Fruit fly (Drosophila melanogaster) whole organism, embryonic: ENCODE results near the gene CG6136.

Experiments
- Adf1 ChIP-seq: fragments of 200-800 bp; sonication (Bioruptor generic); IDR thresholded peaks from 2 replicates; pipeline ENCODE4 v1.3.6; 2022; ENCODE audit warnings: missing biosample characterization, missing genetic modification characterization
- Antp ChIP-seq: fragments of 200-800 bp; sonication (Bioruptor generic); optimal IDR thresholded peaks from 3 replicates; lab custom pipeline; 2016; ENCODE audit warnings: missing biosample characterization, missing genetic modification characterization
- CG10979 ChIP-seq: fragments of 200-800 bp; sonication (Bioruptor generic); optimal IDR thresholded peaks from 2 replicates; lab custom pipeline; 2018; ENCODE audit warnings: missing biosample characterization, mild to moderate bottlenecking, missing genetic modification characterization, moderate library complexity
- CG11398 ChIP-seq: fragments of 200-800 bp; sonication (Bioruptor generic); optimal IDR thresholded peaks from 2 replicates; lab custom pipeline; 2016; ENCODE audit warnings: missing biosample characterization, missing genetic modification characterization
- CG11456 ChIP-seq: fragments of 200-800 bp; sonication (Bioruptor generic); IDR thresholded peaks from 3 replicates; pipeline ENCODE4 v1.3.6; 2022; ENCODE audit warnings: missing biosample characterization, missing genetic modification characterization
- CG11695 ChIP-seq: fragments of 200-800 bp; sonication (Bioruptor generic); IDR thresholded peaks from 3 replicates; pipeline ENCODE4 v1.3.6; 2022; ENCODE audit warnings: missing biosample characterization, missing genetic modification characterization
- CG12391 ChIP-seq: fragments of 200-800 bp; sonication (Bioruptor generic); optimal IDR thresholded peaks from 3 replicates; lab custom pipeline; 2018; ENCODE audit warnings: missing biosample characterization, mild to moderate bottlenecking, missing genetic modification characterization, moderate library complexity
- CG13424 ChIP-seq: fragments of 200-800 bp; sonication (Bioruptor generic); optimal IDR thresholded peaks from 2 replicates; lab custom pipeline; 2019; ENCODE audit warnings: missing biosample characterization, mild to moderate bottlenecking, missing genetic modification characterization, moderate library complexity
- CG15269 ChIP-seq: fragments of 200-800 bp; sonication (Bioruptor generic); optimal IDR thresholded peaks from 2 replicates; lab custom pipeline; 2018; ENCODE audit warnings: missing biosample characterization, mild to moderate bottlenecking, missing genetic modification characterization, moderate library complexity
- CG17359 ChIP-seq: fragments of 200-800 bp; sonication (Bioruptor generic); optimal IDR thresholded peaks from 3 replicates; lab custom pipeline; 2018; ENCODE audit warnings: missing biosample characterization, mild to moderate bottlenecking, missing genetic modification characterization, moderate library complexity
- CG17829 ChIP-seq: fragments of 200-800 bp; optimal IDR thresholded peaks from 2 replicates; lab custom pipeline; 2019; ENCODE audit warnings: missing biosample characterization, mild to moderate bottlenecking, missing genetic modification characterization, moderate library complexity
- CG1792 ChIP-seq: fragments of 200-800 bp; sonication (Bioruptor generic); optimal IDR thresholded peaks from 2 replicates; lab custom pipeline; 2016; ENCODE audit warnings: missing biosample characterization, missing genetic modification characterization
- CG18764 ChIP-seq: fragments of 200-800 bp; sonication (Bioruptor generic); optimal IDR thresholded peaks from 3 replicates; lab custom pipeline; 2016; ENCODE audit warnings: missing biosample characterization, missing genetic modification characterization
- CG3847 ChIP-seq: fragments of 200-800 bp; sonication (Bioruptor generic); IDR thresholded peaks from 2 replicates; pipeline ENCODE4 v1.3.6; 2022; ENCODE audit warnings: missing biosample characterization, missing genetic modification characterization
- CG4282 ChIP-seq: fragments of 200-800 bp; sonication (Bioruptor generic); optimal IDR thresholded peaks from 2 replicates; lab custom pipeline; 2016; ENCODE audit warnings: missing biosample characterization, missing genetic modification characterization
- CG43689 ChIP-seq: fragments of 200-800 bp; sonication (Bioruptor generic); IDR thresholded peaks from 2 replicates; pipeline ENCODE4 v1.3.6; 2022; ENCODE audit warnings: missing biosample characterization, missing genetic modification characterization
- CG4404 ChIP-seq: fragments of 200-800 bp; sonication (Bioruptor generic); IDR thresholded peaks from 2 replicates; pipeline ENCODE4 v1.3.6; 2022; ENCODE audit warnings: missing biosample characterization, missing genetic modification characterization
- CG6854 ChIP-seq: fragments of 200-800 bp; sonication (Bioruptor generic); optimal IDR thresholded peaks from 3 replicates; lab custom pipeline; 2017; ENCODE audit warnings: missing biosample characterization, mild to moderate bottlenecking, missing genetic modification characterization
- CG7271 ChIP-seq: fragments of 200-800 bp; sonication (Bioruptor generic); optimal IDR thresholded peaks from 2 replicates; lab custom pipeline; 2018; ENCODE audit warnings: missing biosample characterization, mild to moderate bottlenecking, missing genetic modification characterization, moderate library complexity
- CG7963 ChIP-seq: fragments of 200-800 bp; sonication (Bioruptor generic); IDR thresholded peaks from 3 replicates; pipeline ENCODE4 v1.3.6; 2022; ENCODE audit warnings: missing biosample characterization, missing genetic modification characterization; ENCODE audit not compliant: partially characterized antibody
- CG8765 ChIP-seq: fragments of 200-800 bp; sonication (Bioruptor generic); IDR thresholded peaks from 2 replicates; pipeline ENCODE4 v1.3.6; 2022; ENCODE audit warnings: missing biosample characterization, missing genetic modification characterization
- CG9727 ChIP-seq: fragments of 200-800 bp; sonication (Bioruptor generic); optimal IDR thresholded peaks from 3 replicates; lab custom pipeline; 2017; ENCODE audit warnings: missing biosample characterization, mild to moderate bottlenecking, missing genetic modification characterization
- E2f2 ChIP-seq: fragments of 200-800 bp; sonication (Bioruptor generic); IDR thresholded peaks from 2 replicates; pipeline ENCODE4 v1.3.6; 2022; ENCODE audit warnings: missing biosample characterization, missing genetic modification characterization
- ERR ChIP-seq: fragments of 200-800 bp; sonication (Bioruptor generic); optimal IDR thresholded peaks from 2 replicates; lab custom pipeline; 2016; ENCODE audit warnings: missing biosample characterization, missing genetic modification characterization
- H15 ChIP-seq: fragments of 200-800 bp; sonication (Bioruptor generic); IDR thresholded peaks from 3 replicates; pipeline ENCODE4 v1.3.6; 2022; ENCODE audit warnings: missing biosample characterization, missing genetic modification characterization
- H2.0 ChIP-seq: fragments of 200-800 bp; sonication (Bioruptor generic); IDR thresholded peaks from 2 replicates; pipeline ENCODE4 v1.3.6; 2022; ENCODE audit warnings: missing biosample characterization, missing genetic modification characterization
- HLH54F ChIP-seq: fragments of 200-800 bp; sonication (Bioruptor generic); optimal IDR thresholded peaks from 3 replicates; lab custom pipeline; 2016; ENCODE audit warnings: missing biosample characterization, missing genetic modification characterization
- Hr3 ChIP-seq: fragments of 200-800 bp; sonication (Bioruptor generic); optimal IDR thresholded peaks from 3 replicates; lab custom pipeline; 2016; ENCODE audit warnings: missing biosample characterization, missing genetic modification characterization
- Hsf ChIP-seq: fragments of 200-800 bp; sonication (Bioruptor generic); optimal IDR thresholded peaks from 3 replicates; lab custom pipeline; 2016; ENCODE audit warnings: missing biosample characterization, missing genetic modification characterization
- Myb ChIP-seq: fragments of 200-800 bp; sonication (Bioruptor generic); optimal IDR thresholded peaks from 2 replicates; lab custom pipeline; 2016; ENCODE audit warnings: missing biosample characterization, missing genetic modification characterization
- Pdp1 ChIP-seq, 2 experiments: fragments of 200-800 bp; sonication (Bioruptor generic); optimal IDR thresholded peaks; 3 replicates each; lab custom pipeline; 2016; ENCODE audit warnings: missing biosample characterization in 2 of 2, missing genetic modification characterization in 2 of 2, mild to moderate bottlenecking in 1 of 2, moderate library complexity in 1 of 2
- Side ChIP-seq: fragments of 200-800 bp; sonication (Bioruptor generic); optimal IDR thresholded peaks from 2 replicates; lab custom pipeline; 2016; ENCODE audit warnings: missing biosample characterization, missing genetic modification characterization
- Trl ChIP-seq, 3 experiments: fragments of >200 bp in 2 of 3; fragments of 200-800 bp in 1 of 3; sonication (Bioruptor generic) in 1 of 3; optimal IDR thresholded peaks; 2 replicates in 1 of 3; 3 replicates in 2 of 3; lab custom pipeline; 2016 to 2017; ENCODE audit warnings: missing biosample characterization in 1 of 3, missing genetic modification characterization in 1 of 3
- ase ChIP-seq: fragments of 200-800 bp; sonication (Bioruptor generic); IDR thresholded peaks from 3 replicates; pipeline ENCODE4 v1.3.6; 2022; ENCODE audit warnings: missing biosample characterization, missing genetic modification characterization
- ato ChIP-seq: fragments of 200-800 bp; sonication (Bioruptor generic); IDR thresholded peaks from 2 replicates; pipeline ENCODE4 v1.3.6; 2022; ENCODE audit warnings: missing biosample characterization, missing genetic modification characterization; ENCODE audit not compliant: partially characterized antibody
- bcd ChIP-seq: fragments of 200-800 bp; sonication (Bioruptor generic); optimal IDR thresholded peaks from 2 replicates; lab custom pipeline; 2017; ENCODE audit warnings: missing biosample characterization, mild to moderate bottlenecking, missing genetic modification characterization
- bsh ChIP-seq, 2 experiments: fragments of 200-800 bp; sonication (Bioruptor generic); optimal IDR thresholded peaks; 2 replicates each; lab custom pipeline; 2017 to 2018; ENCODE audit warnings: mild to moderate bottlenecking in 2 of 2, missing biosample characterization in 2 of 2, missing genetic modification characterization in 2 of 2, moderate library complexity in 1 of 2
- chm ChIP-seq: fragments of 200-800 bp; sonication (Bioruptor generic); IDR thresholded peaks from 2 replicates; pipeline ENCODE4 v1.3.6; 2022; ENCODE audit warnings: missing biosample characterization, missing genetic modification characterization
- cwo ChIP-seq: fragments of 200-800 bp; sonication (Bioruptor generic); optimal IDR thresholded peaks from 3 replicates; lab custom pipeline; 2017; ENCODE audit warnings: missing biosample characterization, missing genetic modification characterization, mild to moderate bottlenecking, moderate library complexity, missing genetic modification reagents
- gcm2 ChIP-seq: fragments of 200-800 bp; sonication (Bioruptor generic); optimal IDR thresholded peaks from 2 replicates; lab custom pipeline; 2016; ENCODE audit warnings: missing biosample characterization, missing genetic modification characterization
- gfzf ChIP-seq: fragments of 200-800 bp; sonication (Bioruptor generic); optimal IDR thresholded peaks from 2 replicates; lab custom pipeline; 2016; ENCODE audit warnings: missing biosample characterization, mild to moderate bottlenecking, missing genetic modification characterization, moderate library complexity
- gro ChIP-seq: fragments of 200-800 bp; sonication (Bioruptor generic); optimal IDR thresholded peaks from 2 replicates; lab custom pipeline; 2016; ENCODE audit warnings: missing biosample characterization, missing genetic modification characterization
- hb ChIP-seq: fragments of 200-800 bp; sonication (Bioruptor generic); IDR thresholded peaks from 3 replicates; pipeline ENCODE4 v1.3.6; 2022; ENCODE audit warnings: missing biosample characterization, missing genetic modification characterization; ENCODE audit not compliant: partially characterized antibody
- jumu ChIP-seq: fragments of 200-800 bp; sonication (Bioruptor generic); optimal IDR thresholded peaks from 3 replicates; lab custom pipeline; 2016; ENCODE audit warnings: missing biosample characterization, missing genetic modification characterization
- knrl ChIP-seq: fragments of 200-800 bp; sonication (Bioruptor generic); IDR thresholded peaks from 3 replicates; pipeline ENCODE4 v1.3.6; 2022; ENCODE audit warnings: missing biosample characterization, missing genetic modification characterization; ENCODE audit not compliant: partially characterized antibody
- nerfin-2 ChIP-seq: fragments of 200-800 bp; sonication (Bioruptor generic); IDR thresholded peaks from 2 replicates; pipeline ENCODE4 v1.3.6; 2022; ENCODE audit warnings: missing biosample characterization, missing genetic modification characterization; ENCODE audit not compliant: partially characterized antibody
- sens ChIP-seq: fragments of 200-800 bp; sonication (Bioruptor generic); peaks from one replicate; lab custom pipeline; 2016; ENCODE audit warnings: missing biosample characterization, missing genetic modification characterization
- sr ChIP-seq: fragments of 200-800 bp; sonication (Bioruptor generic); IDR thresholded peaks from 3 replicates; pipeline ENCODE4 v1.3.6; 2022; ENCODE audit warnings: missing biosample characterization, missing genetic modification characterization
- sug ChIP-seq: fragments of 200-800 bp; optimal IDR thresholded peaks from 2 replicates; lab custom pipeline; 2019; ENCODE audit warnings: missing biosample characterization, mild to moderate bottlenecking, missing genetic modification characterization, moderate library complexity
- zfh1 ChIP-seq: fragments of 200-800 bp; sonication (Bioruptor generic); IDR thresholded peaks from 3 replicates; pipeline ENCODE4 v1.3.6; 2022; ENCODE audit warnings: missing biosample characterization, missing genetic modification characterization

CG6136 gene

DNA sequence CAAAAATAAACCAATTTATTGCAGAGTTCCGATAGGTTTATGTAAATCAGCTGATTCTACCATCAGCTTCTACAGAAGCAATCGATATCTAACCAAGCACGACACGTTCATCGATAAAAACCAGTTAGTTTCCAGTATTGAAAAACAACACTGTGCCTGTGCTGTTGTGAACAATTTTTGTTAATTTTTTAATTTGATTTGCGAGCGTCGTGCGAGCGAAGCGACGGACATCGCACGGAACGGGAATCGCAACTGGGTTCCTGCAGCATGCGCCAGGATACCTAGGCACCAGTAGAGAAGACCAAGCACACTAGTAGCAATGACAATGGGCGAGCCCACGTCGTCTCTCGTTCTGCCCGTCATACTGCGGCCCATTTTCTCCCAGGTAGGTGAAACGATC lies at the start of gene CG6136, which contains the start of gene Ccm3 (continued):
- TF ChIP-seq CG17829 (tag; lab: Kevin White, UChicago): peak; percentile 34
- no peak for TF ChIP-seq CG15269 (tag; lab: Kevin White, UChicago)
- TF ChIP-seq CG7271 (tag; lab: Kevin White, UChicago): peak; percentile 6
- peak; percentile 59 for TF ChIP-seq Side (GFP tag; lab: Kevin White, UChicago)
- peak; percentile 35 for TF ChIP-seq HLH54F
- TF ChIP-seq CG6854 (GFP tag; lab: Kevin White, UChicago): no peak
- peak; percentile 35 for TF ChIP-seq Hsf (GFP tag; lab: Kevin White, UChicago)
- peak; percentile 70; the same call in 2 of the 3 replicates for TF ChIP-seq zfh1
- TF ChIP-seq knrl (GFP tag; lab: Robert Waterston, UW): peak; percentile 89
- TF ChIP-seq ase (GFP tag; lab: Robert Waterston, UW): no peak
- TF ChIP-seq CG9727 (GFP tag; lab: Kevin White, UChicago): peak; percentile 25
- TF ChIP-seq chm: peak; percentile 54; the same call in 1 of the 2 replicates
- TF ChIP-seq bcd: peak; percentile 28
- TF ChIP-seq CG11398 (GFP tag; lab: Kevin White, UChicago): no peak
- peak; percentile 58 for TF ChIP-seq sug (tag; lab: Kevin White, UChicago)
- TF ChIP-seq ato: peak; percentile 95
- TF ChIP-seq gro (GFP tag; lab: Kevin White, UChicago): peak; percentile 78
- TF ChIP-seq sens (GFP tag; lab: Kevin White, UChicago): peak; percentile 68
- peak; percentile 24 for TF ChIP-seq H2.0 (GFP tag; lab: Robert Waterston, UW)
- TF ChIP-seq cwo (GFP tag; lab: Kevin White, UChicago): no peak
- TF ChIP-seq H15 (GFP tag; lab: Robert Waterston, UW): peak; percentile 40; the same call in 1 of the 3 replicates
- TF ChIP-seq Trl (optimal IDR thresholded peaks at IDR 0.05; lab: Kevin White, UChicago): no peak
- TF ChIP-seq Trl (GFP tag; optimal IDR thresholded peaks at IDR 0.05; lab: Kevin White, UChicago): peak; percentile 63
- peak; percentile 57 for TF ChIP-seq CG1792 (GFP tag; lab: Kevin White, UChicago)
- TF ChIP-seq Myb (GFP tag; lab: Kevin White, UChicago): peak; percentile 64
- TF ChIP-seq gcm2: peak; percentile 5
- peak; percentile 29 for TF ChIP-seq Antp (GFP tag; lab: Kevin White, UChicago)
- no peak for TF ChIP-seq gfzf
- no peak for TF ChIP-seq sr (GFP tag; lab: Robert Waterston, UW)
- TF ChIP-seq nerfin-2: peak; percentile 88
- peak; percentile 3 for TF ChIP-seq CG13424 (tag; lab: Kevin White, UChicago)
- TF ChIP-seq hb (GFP tag; lab: Robert Waterston, UW): peak; percentile 86
- peak; percentile 46 for TF ChIP-seq CG4282
- TF ChIP-seq Adf1 (GFP tag; lab: Robert Waterston, UW): peak; percentile 41; the same call in 1 of the 2 replicates
- no peak for TF ChIP-seq CG17359
- peak; percentile 10 for TF ChIP-seq CG18764 (GFP tag; lab: Kevin White, UChicago)
- TF ChIP-seq ERR (GFP tag; lab: Kevin White, UChicago): peak; percentile 21
- no peak for TF ChIP-seq bsh (GFP tag; optimal IDR thresholded peaks at IDR 0.05; lab: Kevin White, UChicago)
- peak; percentile 74; the same call in 1 of the 3 replicates for TF ChIP-seq CG11456 (GFP tag; lab: Robert Waterston, UW)
- TF ChIP-seq CG8765 (GFP tag; lab: Robert Waterston, UW): no peak
- TF ChIP-seq E2f2 (GFP tag; lab: Robert Waterston, UW): peak; percentile 66
- TF ChIP-seq Hr3: peak; percentile 12
- peak; percentile 83 for TF ChIP-seq CG7963
- 0 out of 3 replicates have a peak, but pooled peaks have one; percentile 23 for TF ChIP-seq CG11695 (GFP tag; lab: Robert Waterston, UW)
- no peak for TF ChIP-seq Pdp1 (GFP tag; optimal IDR thresholded peaks at IDR 0.05; lab: Kevin White, UChicago)
- peak; percentile 2 for TF ChIP-seq jumu (GFP tag; lab: Kevin White, UChicago)
- peak; percentile 36 for TF ChIP-seq CG10979
- no peak for TF ChIP-seq CG43689
- TF ChIP-seq CG4404 (GFP tag; lab: Robert Waterston, UW): peak; percentile 25; the same call in 1 of the 2 replicates
- peak; percentile 16 for TF ChIP-seq CG12391
- TF ChIP-seq CG3847 (GFP tag; lab: Robert Waterston, UW): peak; percentile 65
